Worm (Caenorhabditis elegans) whole organism, midembryonic: ENCODE data around the gene K01B6.4.

Experiments
- T22C8.4 ChIP-seq: fragments of 200-800 bp; sonication (Bioruptor generic); IDR thresholded peaks from 2 replicates; pipeline ENCODE4 v1.3.6; 2022; ENCODE audit warnings: missing genetic modification characterization, missing compliant biosample characterization
- cog-1 ChIP-seq: sonication (generic microtip); optimal IDR thresholded peaks from 2 replicates; lab custom pipeline; 2016; ENCODE audit warnings: missing genetic modification characterization, missing compliant biosample characterization
- flt-1 ChIP-seq: fragments of 200-800 bp; sonication (Bioruptor generic); IDR thresholded peaks from 2 replicates; pipeline ENCODE4 v1.3.6; 2022; ENCODE audit warnings: missing genetic modification characterization, missing compliant biosample characterization
- klf-2 ChIP-seq: fragments of 200-800 bp; sonication (Bioruptor generic); conservative IDR thresholded peaks from 2 replicates; pipeline ENCODE4 v1.3.6; 2022; ENCODE audit warnings: missing genetic modification reagents, missing genetic modification characterization, missing compliant biosample characterization
- med-1 ChIP-seq: sonication (generic microtip); optimal IDR thresholded peaks from 2 replicates; lab custom pipeline; 2017; ENCODE audit warnings: missing genetic modification characterization, mild to moderate bottlenecking, missing compliant biosample characterization, antibody characterized with exemption, missing genetic modification reagents; ENCODE audit not compliant: insufficient read depth
- ref-1 ChIP-seq: fragments of 200-800 bp; sonication (Bioruptor generic); conservative IDR thresholded peaks from 2 replicates; pipeline ENCODE4 v1.3.6; 2022; ENCODE audit warnings: missing genetic modification reagents, missing genetic modification characterization, missing compliant biosample characterization
- tab-1 ChIP-seq: fragments of 200-800 bp; sonication (Bioruptor generic); IDR thresholded peaks from 2 replicates; pipeline ENCODE4 v1.3.6; 2022; ENCODE audit warnings: missing genetic modification characterization, missing compliant biosample characterization
- ztf-23 ChIP-seq: fragments of 200-800 bp; sonication (Bioruptor generic); IDR thresholded peaks from 2 replicates; pipeline ENCODE4 v1.3.6; 2022; ENCODE audit warnings: missing genetic modification reagents, missing genetic modification characterization, missing compliant biosample characterization
- ztf-29 ChIP-seq: fragments of 200-800 bp; sonication (Bioruptor generic); IDR thresholded peaks from 2 replicates; pipeline ENCODE4 v1.3.6; 2022; ENCODE audit warnings: missing genetic modification reagents, missing genetic modification characterization, missing compliant biosample characterization

K01B6.4 gene

ce11 chrIII:9314476-9314875 is 17.2 kb upstream of the K01B6.4 start, which contains the start of gene C40H1.8:
TSS of gene C40H1.8 (plus strand) at chrIII:9314717.
- TF ChIP-seq ref-1 (no peak), med-1 (GFP tag; lab: Kevin White, UChicago) (no peak), ztf-29 (GFP tag; lab: Robert Waterston, UW) (no peak), cog-1 (tag; lab: Kevin White, UChicago) (no peak), tab-1 (GFP tag; lab: Robert Waterston, UW) (no peak), T22C8.4 (GFP tag; lab: Robert Waterston, UW) (no peak), flt-1 (GFP tag; lab: Robert Waterston, UW) (no peak)

- TF ChIP-seq ref-1 (no peak), T22C8.4 (GFP tag; lab: Robert Waterston, UW) (no peak), tab-1 (GFP tag; lab: Robert Waterston, UW) (no peak)
Measured at ce11 chrIII:9309840-9310239, 12.6 kb upstream of the K01B6.4 start.

ce11 chrIII:9306596-9306995 is 9.4 kb upstream of the K01B6.4 start, which contains the start of gene srx-45:
TSS of gene srx-45 (minus strand) at chrIII:9306696.
- TF ChIP-seq cog-1 (tag; lab: Kevin White, UChicago) (no peak), T22C8.4 (GFP tag; lab: Robert Waterston, UW) (no peak), ztf-23 (no peak), tab-1 (GFP tag; lab: Robert Waterston, UW) (no peak), flt-1 (GFP tag; lab: Robert Waterston, UW) (no peak), ref-1 (no peak), med-1 (GFP tag; lab: Kevin White, UChicago) (no peak), klf-2 (GFP tag; lab: Robert Waterston, UW) (no peak), ztf-29 (GFP tag; lab: Robert Waterston, UW) (no peak)

- TF ChIP-seq ref-1: no peak
- TF ChIP-seq cog-1 (tag; lab: Kevin White, UChicago): no peak
- TF ChIP-seq ztf-23: no peak
- no peak for TF ChIP-seq flt-1 (GFP tag; lab: Robert Waterston, UW)
- no peak for TF ChIP-seq ztf-29 (GFP tag; lab: Robert Waterston, UW)
- TF ChIP-seq tab-1 (GFP tag; lab: Robert Waterston, UW): no peak
- TF ChIP-seq med-1 (GFP tag; lab: Kevin White, UChicago): no peak
- no peak for TF ChIP-seq T22C8.4 (GFP tag; lab: Robert Waterston, UW)
- TF ChIP-seq klf-2 (GFP tag; lab: Robert Waterston, UW): no peak
Measured at ce11 chrIII:9300670-9301069, 3.4 kb upstream of the K01B6.4 start.

ce11 chrIII:9299919-9300318 is 2.7 kb upstream of the K01B6.4 start, which contains the start of gene K01B6.3:
TSS of gene K01B6.3 (plus strand) at chrIII:9300219.
- TF ChIP-seq ref-1: no peak
- TF ChIP-seq ztf-29 (GFP tag; lab: Robert Waterston, UW): no peak
- TF ChIP-seq tab-1 (GFP tag; lab: Robert Waterston, UW): no peak
- TF ChIP-seq T22C8.4 (GFP tag; lab: Robert Waterston, UW): no peak
- TF ChIP-seq flt-1 (GFP tag; lab: Robert Waterston, UW): no peak
- TF ChIP-seq med-1 (GFP tag; lab: Kevin White, UChicago): no peak
- TF ChIP-seq cog-1 (tag; lab: Kevin White, UChicago): no peak
- no peak for TF ChIP-seq klf-2 (GFP tag; lab: Robert Waterston, UW)
- no peak for TF ChIP-seq ztf-23

- TF ChIP-seq ztf-23 (no peak), klf-2 (GFP tag; lab: Robert Waterston, UW) (no peak), med-1 (GFP tag; lab: Kevin White, UChicago) (no peak), cog-1 (tag; lab: Kevin White, UChicago) (no peak), ztf-29 (GFP tag; lab: Robert Waterston, UW) (no peak), T22C8.4 (GFP tag; lab: Robert Waterston, UW) (no peak), flt-1 (GFP tag; lab: Robert Waterston, UW) (no peak), ref-1 (no peak), tab-1 (GFP tag; lab: Robert Waterston, UW) (no peak)
Measured at ce11 chrIII:9299116-9299515, 1.9 kb upstream of the K01B6.4 start.

ce11 chrIII:9289815-9290214 is 7.4 kb downstream of the K01B6.4 start:
- TF ChIP-seq ztf-29 (GFP tag; lab: Robert Waterston, UW): no peak
- TF ChIP-seq ref-1: no peak
- no peak for TF ChIP-seq tab-1 (GFP tag; lab: Robert Waterston, UW)
- no peak for TF ChIP-seq med-1 (GFP tag; lab: Kevin White, UChicago)
- TF ChIP-seq flt-1 (GFP tag; lab: Robert Waterston, UW): no peak
- no peak for TF ChIP-seq cog-1 (tag; lab: Kevin White, UChicago)
- TF ChIP-seq klf-2 (GFP tag; lab: Robert Waterston, UW): no peak

ce11 chrIII:9288540-9288939 is 8.7 kb downstream of the K01B6.4 start:
- TF ChIP-seq ztf-23: no peak
- no peak for TF ChIP-seq T22C8.4 (GFP tag; lab: Robert Waterston, UW)
- TF ChIP-seq ztf-29 (GFP tag; lab: Robert Waterston, UW): no peak
- TF ChIP-seq ref-1: no peak
- TF ChIP-seq flt-1 (GFP tag; lab: Robert Waterston, UW): no peak
- TF ChIP-seq klf-2 (GFP tag; lab: Robert Waterston, UW): no peak
- TF ChIP-seq tab-1 (GFP tag; lab: Robert Waterston, UW): no peak
- no peak for TF ChIP-seq med-1 (GFP tag; lab: Kevin White, UChicago)
- TF ChIP-seq cog-1 (tag; lab: Kevin White, UChicago): no peak

ce11 chrIII:9281480-9281879 is 15.8 kb downstream of the K01B6.4 start, which contains the start of gene fozi-1:
TSS of gene fozi-1 (plus strand) at chrIII:9281780.
- TF ChIP-seq ztf-29 (GFP tag; lab: Robert Waterston, UW): no peak
- no peak for TF ChIP-seq med-1 (GFP tag; lab: Kevin White, UChicago)
- no peak for TF ChIP-seq T22C8.4 (GFP tag; lab: Robert Waterston, UW)
- no peak for TF ChIP-seq cog-1 (tag; lab: Kevin White, UChicago)
- no peak for TF ChIP-seq klf-2 (GFP tag; lab: Robert Waterston, UW)
- no peak for TF ChIP-seq tab-1 (GFP tag; lab: Robert Waterston, UW)
- no peak for TF ChIP-seq ref-1
- TF ChIP-seq flt-1 (GFP tag; lab: Robert Waterston, UW): no peak
- TF ChIP-seq ztf-23: no peak
